Worm (Caenorhabditis elegans) whole organism, late embryonic: Measurements from ENCODE around the gene col-91.
A peak's percentile ranks its signal among the peaks of the same experiment; 100 is the strongest.

Source experiments
- C08G9.2 ChIP-seq: sonication (generic microtip); optimal IDR thresholded peaks from 2 replicates; lab custom pipeline; 2016; ENCODE audit warnings: mild to moderate bottlenecking, missing genetic modification characterization, moderate library complexity, missing compliant biosample characterization
- C38D4.7 ChIP-seq: fragments of 200-800 bp; sonication (Bioruptor generic); optimal IDR thresholded peaks from 2 replicates; lab custom pipeline; 2018; ENCODE audit warnings: mild to moderate bottlenecking, missing genetic modification characterization, moderate library complexity, missing compliant biosample characterization
- F13H6.1 ChIP-seq: sonication (generic microtip); optimal IDR thresholded peaks from 2 replicates; lab custom pipeline; 2016; ENCODE audit warnings: missing genetic modification characterization, missing compliant biosample characterization
- K09A11.1 ChIP-seq: sonication (generic microtip); optimal IDR thresholded peaks from 2 replicates; lab custom pipeline; 2017; ENCODE audit warnings: antibody characterized with exemption, mild to moderate bottlenecking, missing genetic modification characterization, missing compliant biosample characterization; ENCODE audit not compliant: insufficient read depth
- Y22D7AL.16 ChIP-seq: sonication (generic microtip); optimal IDR thresholded peaks from 2 replicates; lab custom pipeline; 2016; ENCODE audit warnings: missing genetic modification characterization, missing compliant biosample characterization
- ahr-1 ChIP-seq: sonication (generic microtip); optimal IDR thresholded peaks from 2 replicates; lab custom pipeline; 2016; ENCODE audit warnings: missing genetic modification characterization, missing compliant biosample characterization
- ceh-18 ChIP-seq: sonication (generic microtip); optimal IDR thresholded peaks from 2 replicates; lab custom pipeline; 2016; ENCODE audit warnings: missing genetic modification characterization, missing compliant biosample characterization
- ceh-19 ChIP-seq: fragments of 200-800 bp; sonication (Bioruptor generic); optimal IDR thresholded peaks from 2 replicates; lab custom pipeline; 2018; ENCODE audit warnings: mild to moderate bottlenecking, missing genetic modification characterization, missing compliant biosample characterization
- ceh-22 ChIP-seq: sonication (generic microtip); optimal IDR thresholded peaks from 2 replicates; lab custom pipeline; 2017; ENCODE audit warnings: missing biosample characterization, missing genetic modification characterization
- ceh-24 ChIP-seq: sonication (generic microtip); optimal IDR thresholded peaks from 2 replicates; lab custom pipeline; 2016; ENCODE audit warnings: mild to moderate bottlenecking, missing genetic modification characterization, missing compliant biosample characterization
- ceh-30 ChIP-seq: fragments of 150-350 bp; optimal IDR thresholded peaks from 2 replicates; lab custom pipeline; 2014; ENCODE audit warnings: missing biosample characterization, missing genetic modification characterization
- ceh-34 ChIP-seq: sonication (generic microtip); optimal IDR thresholded peaks from 2 replicates; lab custom pipeline; 2016; ENCODE audit warnings: mild to moderate bottlenecking, missing genetic modification characterization, missing compliant biosample characterization
- ceh-45 ChIP-seq: fragments of 200-800 bp; sonication (Bioruptor generic); IDR thresholded peaks from 2 replicates; pipeline ENCODE4 v1.3.6; 2022; ENCODE audit warnings: missing genetic modification reagents, missing genetic modification characterization, missing compliant biosample characterization
- ceh-9 ChIP-seq: sonication (generic microtip); optimal IDR thresholded peaks from 2 replicates; lab custom pipeline; 2016; ENCODE audit warnings: mild to moderate bottlenecking, missing genetic modification characterization, inconsistent platforms, missing compliant biosample characterization
- che-1 ChIP-seq: sonication (generic microtip); optimal IDR thresholded peaks from 2 replicates; lab custom pipeline; 2016; ENCODE audit warnings: mild to moderate bottlenecking, missing genetic modification characterization, missing compliant biosample characterization
- dve-1 ChIP-seq: sonication (generic microtip); optimal IDR thresholded peaks from 2 replicates; lab custom pipeline; 2017; ENCODE audit warnings: antibody characterized with exemption, mild to moderate bottlenecking, missing genetic modification characterization, missing compliant biosample characterization
- elt-4 ChIP-seq: sonication (generic microtip); optimal IDR thresholded peaks from 2 replicates; lab custom pipeline; 2016; ENCODE audit warnings: missing genetic modification characterization, missing compliant biosample characterization
- ets-4 ChIP-seq: sonication (generic microtip); optimal IDR thresholded peaks from 2 replicates; lab custom pipeline; 2016; ENCODE audit warnings: missing genetic modification characterization, missing compliant biosample characterization
- fkh-6 ChIP-seq: sonication (generic microtip); optimal IDR thresholded peaks from 2 replicates; lab custom pipeline; 2016; ENCODE audit warnings: missing genetic modification characterization, missing compliant biosample characterization
- gmeb-2 ChIP-seq: sonication (generic microtip); optimal IDR thresholded peaks from 2 replicates; lab custom pipeline; 2016; ENCODE audit warnings: missing genetic modification characterization, inconsistent platforms, missing compliant biosample characterization
- hlh-13 ChIP-seq: fragments of 200-800 bp; sonication (Bioruptor generic); optimal IDR thresholded peaks from 2 replicates; lab custom pipeline; 2018; ENCODE audit warnings: mild to moderate bottlenecking, missing genetic modification characterization, missing compliant biosample characterization
- hlh-30 ChIP-seq: sonication (generic microtip); optimal IDR thresholded peaks from 2 replicates; lab custom pipeline; 2017; ENCODE audit warnings: antibody characterized with exemption, missing genetic modification characterization, missing compliant biosample characterization; ENCODE audit not compliant: insufficient read depth
- hlh-6 ChIP-seq: sonication (generic microtip); optimal IDR thresholded peaks from 2 replicates; lab custom pipeline; 2016; ENCODE audit warnings: missing genotype, missing genetic modification characterization, missing compliant biosample characterization
- hlh-8 ChIP-seq: sonication (generic microtip); optimal IDR thresholded peaks from 2 replicates; lab custom pipeline; 2016; ENCODE audit warnings: missing genotype, missing genetic modification characterization, missing compliant biosample characterization
- lim-6 ChIP-seq: sonication (generic microtip); optimal IDR thresholded peaks from 2 replicates; lab custom pipeline; 2016; ENCODE audit warnings: missing genetic modification characterization, missing compliant biosample characterization
- madf-2 ChIP-seq: sonication (generic microtip); optimal IDR thresholded peaks from 2 replicates; lab custom pipeline; 2017; ENCODE audit warnings: missing genetic modification characterization, missing compliant biosample characterization
- nhr-11 ChIP-seq: fragments of 150-350 bp; optimal IDR thresholded peaks from 2 replicates; lab custom pipeline; 2014; ENCODE audit warnings: missing biosample characterization, missing genetic modification characterization
- odd-2 ChIP-seq: sonication (generic microtip); optimal IDR thresholded peaks from 2 replicates; lab custom pipeline; 2017; ENCODE audit warnings: antibody characterized with exemption, mild to moderate bottlenecking, missing genetic modification characterization, missing compliant biosample characterization
- pag-3 ChIP-seq: sonication (generic microtip); optimal IDR thresholded peaks from 2 replicates; lab custom pipeline; 2016; ENCODE audit warnings: missing compliant biosample characterization, missing genetic modification characterization, borderline replicate concordance
- pat-9 ChIP-seq: fragments of 200-800 bp; sonication (Bioruptor generic); optimal IDR thresholded peaks from 2 replicates; lab custom pipeline; 2018; ENCODE audit warnings: mild to moderate bottlenecking, missing genetic modification characterization, moderate library complexity, missing compliant biosample characterization
- pha-2 ChIP-seq: sonication (generic microtip); optimal IDR thresholded peaks from 2 replicates; lab custom pipeline; 2017; ENCODE audit warnings: mild to moderate bottlenecking, missing genetic modification characterization, missing compliant biosample characterization
- pros-1 ChIP-seq: fragments of 150-350 bp; optimal IDR thresholded peaks from 2 replicates; lab custom pipeline; 2014; ENCODE audit warnings: missing biosample characterization, missing genetic modification reagents, missing genetic modification characterization
- ref-2 ChIP-seq: sonication (generic microtip); optimal IDR thresholded peaks from 2 replicates; lab custom pipeline; 2016; ENCODE audit warnings: missing genetic modification characterization, missing compliant biosample characterization
- rnt-1 ChIP-seq: sonication (generic microtip); optimal IDR thresholded peaks from 2 replicates; lab custom pipeline; 2016; ENCODE audit warnings: missing genetic modification characterization, missing compliant biosample characterization
- sdc-2 ChIP-seq: sonication (generic microtip); optimal IDR thresholded peaks from 2 replicates; lab custom pipeline; 2016; ENCODE audit warnings: missing genotype, missing genetic modification characterization, missing compliant biosample characterization
- sox-2 ChIP-seq: fragments of 200-800 bp; sonication (Bioruptor generic); IDR thresholded peaks from 2 replicates; pipeline ENCODE4 v1.3.6; 2022; ENCODE audit warnings: missing genetic modification reagents, missing genetic modification characterization, missing compliant biosample characterization
- sox-4 ChIP-seq: sonication (generic microtip); optimal IDR thresholded peaks from 2 replicates; lab custom pipeline; 2017; ENCODE audit warnings: mild to moderate bottlenecking, missing genetic modification characterization, inconsistent platforms, missing compliant biosample characterization
- syd-9 ChIP-seq: sonication (generic microtip); optimal IDR thresholded peaks from 2 replicates; lab custom pipeline; 2016; ENCODE audit warnings: mild to moderate bottlenecking, missing genetic modification characterization, moderate library complexity, missing compliant biosample characterization
- tbx-2 ChIP-seq: sonication (generic microtip); optimal IDR thresholded peaks from 2 replicates; lab custom pipeline; 2016; ENCODE audit warnings: missing genetic modification characterization, missing compliant biosample characterization
- ttx-3 ChIP-seq: sonication (generic microtip); optimal IDR thresholded peaks from 2 replicates; lab custom pipeline; 2016; ENCODE audit warnings: missing genetic modification reagents, missing genetic modification characterization, missing compliant biosample characterization
- unc-3 ChIP-seq, 2 experiments: fragments of 200-800 bp in 1 of 2; sonication (Bioruptor generic) in 1 of 2; sonication (generic microtip) in 1 of 2; conservative IDR thresholded peaks in 1 of 2; optimal IDR thresholded peaks in 1 of 2; 2 replicates each; pipeline versions ENCODE4 v1.3.6 to Lab custom; 2016 to 2022; ENCODE audit warnings: missing compliant biosample characterization in 2 of 2, missing genetic modification characterization in 2 of 2, missing genetic modification reagents in 1 of 2
- unc-55 ChIP-seq: sonication (generic microtip); optimal IDR thresholded peaks from 2 replicates; lab custom pipeline; 2017; ENCODE audit warnings: missing biosample characterization, missing genetic modification reagents, missing genetic modification characterization
- unc-86 ChIP-seq: sonication (generic microtip); optimal IDR thresholded peaks from 2 replicates; lab custom pipeline; 2016; ENCODE audit warnings: missing genetic modification characterization, missing compliant biosample characterization
- ztf-16 ChIP-seq: sonication (generic microtip); optimal IDR thresholded peaks from 2 replicates; lab custom pipeline; 2017; ENCODE audit warnings: missing genetic modification characterization, missing compliant biosample characterization

Gene col-91

DNA sequence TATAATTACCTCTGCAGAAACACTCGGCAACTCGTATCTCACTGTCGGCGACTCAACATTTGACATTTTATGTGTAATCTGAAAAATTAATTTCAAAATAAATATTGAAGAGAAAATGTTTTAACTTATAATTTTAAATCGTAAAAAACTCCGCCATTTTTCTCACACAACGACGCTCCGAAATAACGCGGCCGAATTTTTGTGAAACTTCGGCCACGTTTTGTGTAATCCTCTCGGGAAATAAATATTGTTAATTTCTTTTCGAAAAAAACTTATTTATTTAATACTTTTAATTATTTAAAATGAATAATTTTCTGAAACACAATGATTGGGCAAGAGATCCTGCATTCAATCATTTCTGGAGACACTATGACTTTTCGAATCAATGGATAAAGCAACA, 43.9 kb upstream of the col-91 start, which contains the start of the genes F10E9.7 and F10E9.5 (continued):
- no peak for TF ChIP-seq unc-3 (GFP tag; conservative IDR thresholded peaks at IDR 0.05; lab: Robert Waterston, UW)
- peak; percentile 29 for TF ChIP-seq unc-3 (tag; optimal IDR thresholded peaks at IDR 0.05; lab: Kevin White, UChicago)
- TF ChIP-seq madf-2 (tag; lab: Kevin White, UChicago) = no peak
- no peak for TF ChIP-seq fkh-6 (tag; lab: Kevin White, UChicago)
- no peak for TF ChIP-seq sdc-2 (tag; lab: Kevin White, UChicago)
- no peak for TF ChIP-seq sox-4
- peak; percentile 12 for TF ChIP-seq rnt-1 (tag; lab: Kevin White, UChicago)
- no peak for TF ChIP-seq Y22D7AL.16 (tag; lab: Kevin White, UChicago)
- TF ChIP-seq pha-2 (tag; lab: Kevin White, UChicago) = no peak
- TF ChIP-seq hlh-13 (GFP tag; lab: Kevin White, UChicago) = no peak
- TF ChIP-seq dve-1 (tag; lab: Kevin White, UChicago) = no peak
- TF ChIP-seq ceh-34 (tag; lab: Kevin White, UChicago) = peak; percentile 49
- TF ChIP-seq nhr-11 (tag; lab: Kevin White, UChicago) = no peak
- TF ChIP-seq tbx-2 (tag; lab: Kevin White, UChicago) = peak; percentile 82
- peak; percentile 18 for TF ChIP-seq ztf-16 (tag; lab: Kevin White, UChicago)
- TF ChIP-seq elt-4 (tag; lab: Kevin White, UChicago) = no peak
- peak; percentile 86 for TF ChIP-seq C08G9.2

DNA sequence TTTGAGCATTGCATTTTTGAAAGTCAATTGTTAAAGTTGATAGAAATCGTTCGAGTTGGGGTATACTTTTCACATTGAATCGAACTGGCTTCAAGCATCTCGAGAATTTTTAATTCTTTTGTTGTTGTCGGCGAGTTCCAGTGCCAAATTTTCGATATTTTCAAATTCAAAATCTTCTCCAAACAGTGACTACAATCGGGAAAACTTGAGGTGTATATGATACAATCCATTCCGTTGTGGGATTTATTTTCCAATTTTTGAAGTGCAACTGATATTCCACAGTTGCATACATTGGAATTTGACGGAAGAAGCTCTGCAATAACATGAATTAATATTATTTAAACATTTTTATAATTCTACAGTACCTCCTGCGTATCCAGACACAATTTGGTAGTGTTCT, 42.4 kb upstream of the col-91 start:
- TF ChIP-seq ztf-16 (tag; lab: Kevin White, UChicago) = no peak
- no peak for TF ChIP-seq F13H6.1 (tag; lab: Kevin White, UChicago)
- TF ChIP-seq tbx-2 (tag; lab: Kevin White, UChicago) = no peak
- TF ChIP-seq ceh-18 (tag; lab: Kevin White, UChicago) = no peak
- no peak for TF ChIP-seq syd-9 (tag; lab: Kevin White, UChicago)
- no peak for TF ChIP-seq K09A11.1 (tag; lab: Kevin White, UChicago)
- no peak for TF ChIP-seq ceh-34 (tag; lab: Kevin White, UChicago)
- no peak for TF ChIP-seq sox-2 (GFP tag; lab: Robert Waterston, UW)
- no peak for TF ChIP-seq gmeb-2 (tag; lab: Kevin White, UChicago)
- TF ChIP-seq unc-86 (tag; lab: Kevin White, UChicago) = no peak
- no peak for TF ChIP-seq che-1 (tag; lab: Kevin White, UChicago)
- TF ChIP-seq C38D4.7 (GFP tag; lab: Kevin White, UChicago) = no peak
- no peak for TF ChIP-seq nhr-11 (tag; lab: Kevin White, UChicago)
- no peak for TF ChIP-seq pag-3 (tag; lab: Kevin White, UChicago)
- TF ChIP-seq ahr-1 (tag; lab: Kevin White, UChicago) = no peak
- TF ChIP-seq ceh-19 (GFP tag; lab: Kevin White, UChicago) = no peak
- no peak for TF ChIP-seq ceh-9
- no peak for TF ChIP-seq hlh-8
- no peak for TF ChIP-seq ceh-45 (GFP tag; lab: Robert Waterston, UW)
- TF ChIP-seq ceh-30 (tag; lab: Kevin White, UChicago) = no peak
- TF ChIP-seq, all 69 proteins: peak for 0

DNA sequence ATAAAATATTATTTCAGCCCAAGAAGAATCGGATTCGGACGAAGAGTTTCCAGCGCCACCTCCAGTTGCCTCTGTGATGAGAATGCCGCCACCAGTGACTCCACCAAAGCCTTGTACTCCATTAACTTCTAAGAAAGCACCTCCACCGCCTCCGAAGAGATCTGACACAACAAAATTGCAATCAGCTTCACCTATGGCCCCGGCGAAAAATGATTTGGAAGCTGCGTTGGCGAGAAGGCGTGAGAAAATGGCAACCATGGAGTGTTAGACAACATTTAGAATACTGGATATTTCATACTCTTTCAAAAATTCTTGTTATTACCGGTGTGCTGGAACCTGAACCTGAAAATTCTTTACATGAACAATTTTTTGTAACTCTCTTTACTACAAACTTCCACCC, 41.8 kb upstream of the col-91 start:
- no peak for TF ChIP-seq elt-4 (tag; lab: Kevin White, UChicago)
- TF ChIP-seq nhr-11 (tag; lab: Kevin White, UChicago) = no peak
- TF ChIP-seq sox-2 (GFP tag; lab: Robert Waterston, UW) = no peak
- TF ChIP-seq, all 69 proteins: peak for 0

DNA sequence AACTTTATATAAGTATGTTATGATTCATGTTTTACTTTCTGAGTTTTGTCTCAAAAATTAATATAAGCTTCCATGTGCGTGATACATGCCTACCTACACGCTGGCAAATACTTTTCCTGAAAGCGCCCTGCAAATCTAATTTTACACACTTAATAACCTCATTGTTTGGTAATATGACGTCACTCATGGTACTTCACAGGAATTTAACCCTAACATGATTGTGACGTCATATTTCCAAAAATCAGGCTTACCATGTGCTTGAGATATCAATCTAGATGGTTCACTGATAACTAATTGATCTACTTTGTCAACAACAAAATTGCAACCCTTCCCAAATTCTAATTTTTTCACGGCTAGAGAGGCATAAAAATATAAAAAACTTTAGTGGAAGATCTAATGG, 40.0 kb upstream of the col-91 start:
- no peak for TF ChIP-seq ceh-9
- TF ChIP-seq fkh-6 (tag; lab: Kevin White, UChicago) = no peak
- TF ChIP-seq odd-2 (tag; lab: Kevin White, UChicago) = no peak
- no peak for TF ChIP-seq hlh-6 (tag; lab: Kevin White, UChicago)
- TF ChIP-seq pat-9 (tag; lab: Kevin White, UChicago) = no peak
- no peak for TF ChIP-seq ttx-3 (tag; lab: Kevin White, UChicago)
- no peak for TF ChIP-seq unc-55 (GFP tag; lab: Kevin White, UChicago)
- TF ChIP-seq F13H6.1 (tag; lab: Kevin White, UChicago) = no peak
- no peak for TF ChIP-seq C38D4.7 (GFP tag; lab: Kevin White, UChicago)
- TF ChIP-seq ets-4 (tag; lab: Kevin White, UChicago) = no peak
- TF ChIP-seq pros-1 = no peak
- TF ChIP-seq ceh-30 (tag; lab: Kevin White, UChicago) = no peak
- TF ChIP-seq ceh-24 (tag; lab: Kevin White, UChicago) = no peak
- TF ChIP-seq hlh-30 (tag; lab: Kevin White, UChicago) = no peak
- TF ChIP-seq ref-2 (tag; lab: Kevin White, UChicago) = no peak
- TF ChIP-seq ceh-22 (tag; lab: Kevin White, UChicago) = no peak
- no peak for TF ChIP-seq lim-6 (tag; lab: Kevin White, UChicago)
- no peak for TF ChIP-seq pag-3 (tag; lab: Kevin White, UChicago)
- no peak for TF ChIP-seq sox-4
